Fruit fly (Drosophila melanogaster) whole organism, wandering third instar larva: ENCODE measurements around the gene Best2.
A peak's percentile ranks its signal among the peaks of the same experiment; 100 is the strongest.

Experiments used
- Abd-B ChIP-seq: fragments of >200 bp; optimal IDR thresholded peaks from 2 replicates; lab custom pipeline; 2017; ENCODE audit warnings: missing biosample characterization, missing genetic modification characterization
- CG32264 ChIP-seq: fragments of 200-800 bp; sonication (Bioruptor generic); optimal IDR thresholded peaks from 2 replicates; lab custom pipeline; 2016; ENCODE audit warnings: missing biosample characterization, missing genetic modification characterization
- CG9705 ChIP-seq: fragments of 200-800 bp; sonication (Bioruptor generic); optimal IDR thresholded peaks from 2 replicates; lab custom pipeline; 2018; ENCODE audit warnings: missing biosample characterization, mild to moderate bottlenecking, missing genetic modification characterization
- CrebA ChIP-seq: fragments of 200-800 bp; sonication (Bioruptor generic); optimal IDR thresholded peaks from 2 replicates; lab custom pipeline; 2016; ENCODE audit warnings: missing biosample characterization, mild to moderate bottlenecking, missing genetic modification characterization, borderline replicate concordance
- Dfd ChIP-seq: fragments of >200 bp; optimal IDR thresholded peaks from 2 replicates; lab custom pipeline; 2017; ENCODE audit warnings: missing biosample characterization, missing genetic modification characterization
- Dif ChIP-seq: fragments of 200-275, 200-300 bp; sonication (Bioruptor generic); optimal IDR thresholded peaks from 2 replicates; lab custom pipeline; 2018; ENCODE audit warnings: missing biosample characterization, missing genetic modification characterization; ENCODE audit not compliant: partially characterized antibody
- GATAd ChIP-seq: sonication (Bioruptor generic); optimal IDR thresholded peaks from 2 replicates; lab custom pipeline; 2016; ENCODE audit warnings: missing biosample characterization, missing genetic modification characterization
- HLH106 ChIP-seq: fragments of 200-800 bp; optimal IDR thresholded peaks from 3 replicates; lab custom pipeline; 2019; ENCODE audit warnings: missing biosample characterization, mild to moderate bottlenecking, missing genetic modification characterization, moderate library complexity
- Hnf4 ChIP-seq: fragments of 200-800 bp; sonication (Bioruptor generic); optimal IDR thresholded peaks from 2 replicates; lab custom pipeline; 2016; ENCODE audit warnings: missing biosample characterization, mild to moderate bottlenecking, missing genetic modification characterization
- Hr78 ChIP-seq: fragments of >200 bp; optimal IDR thresholded peaks from 2 replicates; lab custom pipeline; 2017; ENCODE audit warnings: missing biosample characterization, missing genetic modification characterization
- Hr83 ChIP-seq: fragments of 200-300 bp; sonication (Bioruptor generic); optimal IDR thresholded peaks from 2 replicates; lab custom pipeline; 2016; ENCODE audit warnings: missing biosample characterization, mild to moderate bottlenecking, missing genetic modification characterization, moderate library complexity; ENCODE audit not compliant: poor library complexity, severe bottlenecking
- Jra ChIP-seq: sonication (Bioruptor generic); optimal IDR thresholded peaks from 2 replicates; lab custom pipeline; 2016; ENCODE audit warnings: missing biosample characterization, missing genetic modification characterization
- Mio ChIP-seq: sonication (Bioruptor generic); optimal IDR thresholded peaks from 2 replicates; lab custom pipeline; 2016; ENCODE audit warnings: missing biosample characterization, missing genetic modification characterization
- Myc ChIP-seq: fragments of >200 bp; optimal IDR thresholded peaks from 2 replicates; lab custom pipeline; 2017
- N ChIP-seq: fragments of >200 bp; optimal IDR thresholded peaks from 2 replicates; lab custom pipeline; 2018; ENCODE audit warnings: missing biosample characterization, missing external identifiers, missing genetic modification characterization
- OdsH ChIP-seq: fragments of 200-800 bp; sonication (Bioruptor generic); optimal IDR thresholded peaks from 2 replicates; lab custom pipeline; 2016; ENCODE audit warnings: missing biosample characterization, mild to moderate bottlenecking, missing genetic modification characterization
- Rel ChIP-seq, 2 experiments: fragments of 200-800 bp; sonication (Bioruptor generic) in 1 of 2; optimal IDR thresholded peaks; 2 replicates in 1 of 2; 3 replicates in 1 of 2; lab custom pipeline; 2016 to 2019; ENCODE audit warnings: mild to moderate bottlenecking in 2 of 2, missing biosample characterization in 2 of 2, missing genetic modification characterization in 2 of 2, moderate library complexity in 1 of 2
- Sp1 ChIP-seq: fragments of 200-800 bp; sonication (Bioruptor generic); optimal IDR thresholded peaks from 3 replicates; lab custom pipeline; 2019; ENCODE audit warnings: missing biosample characterization, mild to moderate bottlenecking, missing genetic modification characterization, moderate library complexity
- Vsx2 ChIP-seq: fragments of 200-300, 225-300 bp; sonication (Bioruptor generic); optimal IDR thresholded peaks from 2 replicates; lab custom pipeline; 2018; ENCODE audit warnings: missing biosample characterization, missing genetic modification characterization; ENCODE audit not compliant: partially characterized antibody
- br ChIP-seq: fragments of 200-800 bp; sonication (Bioruptor generic); optimal IDR thresholded peaks from 2 replicates; lab custom pipeline; 2016; ENCODE audit warnings: missing biosample characterization, missing genetic modification characterization
- brk ChIP-seq: fragments of 200-800 bp; sonication (Bioruptor generic); optimal IDR thresholded peaks from 2 replicates; lab custom pipeline; 2016; ENCODE audit warnings: missing biosample characterization, mild to moderate bottlenecking, missing genetic modification characterization
- dl ChIP-seq, 2 experiments: fragments of 175-275, 200-275 bp in 1 of 2; fragments of 200-275 bp in 1 of 2; sonication (Bioruptor generic); optimal IDR thresholded peaks; lab custom pipeline; 2018; ENCODE audit warnings: mild to moderate bottlenecking in 2 of 2, missing biosample characterization in 2 of 2, missing genetic modification characterization in 2 of 2, moderate library complexity in 2 of 2; ENCODE audit not compliant: partially characterized antibody in 2 of 2, insufficient read depth in 1 of 2
- dmrt93B ChIP-seq: fragments of 200-800 bp; sonication (Bioruptor generic); optimal IDR thresholded peaks from 2 replicates; lab custom pipeline; 2018; ENCODE audit warnings: missing biosample characterization, mild to moderate bottlenecking, missing genetic modification characterization
- dsf ChIP-seq: sonication (Bioruptor generic); optimal IDR thresholded peaks from 2 replicates; lab custom pipeline; 2016; ENCODE audit warnings: missing biosample characterization, missing genetic modification characterization, borderline replicate concordance
- ey ChIP-seq: fragments of 200-800 bp; sonication (Bioruptor generic); optimal IDR thresholded peaks from 2 replicates; lab custom pipeline; 2016; ENCODE audit warnings: missing biosample characterization, missing genetic modification characterization
- foxo ChIP-seq, 2 experiments: fragments of 200-800 bp; sonication (Bioruptor generic); optimal IDR thresholded peaks; 2 replicates in 1 of 2; 3 replicates in 1 of 2; lab custom pipeline; 2016 to 2017; ENCODE audit warnings: missing biosample characterization in 2 of 2, missing genetic modification characterization in 2 of 2
- fru ChIP-seq: fragments of 200-800 bp; sonication (Bioruptor generic); optimal IDR thresholded peaks from 3 replicates; lab custom pipeline; 2016; ENCODE audit warnings: missing biosample characterization, mild to moderate bottlenecking, missing genetic modification characterization
- h ChIP-seq: fragments of 200-800 bp; sonication (Bioruptor generic); optimal IDR thresholded peaks from 3 replicates; lab custom pipeline; 2016; ENCODE audit warnings: missing biosample characterization, mild to moderate bottlenecking, missing genetic modification characterization
- jim ChIP-seq: fragments of 175-275, 200-325 bp; sonication (Bioruptor generic); optimal IDR thresholded peaks from 2 replicates; lab custom pipeline; 2016; ENCODE audit warnings: missing biosample characterization, mild to moderate bottlenecking, missing genetic modification characterization
- lola ChIP-seq: fragments of >200 bp; optimal IDR thresholded peaks from 2 replicates; lab custom pipeline; 2017; ENCODE audit warnings: missing biosample characterization, missing genetic modification characterization
- pan ChIP-seq: fragments of >200 bp; optimal IDR thresholded peaks from 2 replicates; lab custom pipeline; 2017
- psq ChIP-seq: fragments of 200-800 bp; sonication (Bioruptor generic); optimal IDR thresholded peaks from 3 replicates; lab custom pipeline; 2017; ENCODE audit warnings: missing biosample characterization, mild to moderate bottlenecking, missing genetic modification characterization, moderate library complexity
- rgr ChIP-seq: fragments of 200-800 bp; sonication (Bioruptor generic); optimal IDR thresholded peaks from 3 replicates; lab custom pipeline; 2016; ENCODE audit warnings: missing biosample characterization, mild to moderate bottlenecking, missing genetic modification characterization
- sage ChIP-seq: fragments of 200-800 bp; sonication (Bioruptor generic); optimal IDR thresholded peaks from 2 replicates; lab custom pipeline; 2016; ENCODE audit warnings: missing biosample characterization, mild to moderate bottlenecking, missing genetic modification characterization
- sv ChIP-seq: fragments of 200-800 bp; sonication (Bioruptor generic); optimal IDR thresholded peaks from 3 replicates; lab custom pipeline; 2016; ENCODE audit warnings: missing biosample characterization, missing genetic modification characterization
- tai ChIP-seq: sonication (Bioruptor generic); optimal IDR thresholded peaks from 2 replicates; lab custom pipeline; 2016; ENCODE audit warnings: missing biosample characterization, missing genetic modification characterization
- usp ChIP-seq: fragments of >200 bp; optimal IDR thresholded peaks from 2 replicates; lab custom pipeline; 2017; ENCODE audit warnings: missing biosample characterization, missing genetic modification characterization
- woc ChIP-seq: sonication (Bioruptor generic); optimal IDR thresholded peaks from 2 replicates; lab custom pipeline; 2016; ENCODE audit warnings: missing biosample characterization, mild to moderate bottlenecking, missing genetic modification characterization

The Best2 gene

DNA sequence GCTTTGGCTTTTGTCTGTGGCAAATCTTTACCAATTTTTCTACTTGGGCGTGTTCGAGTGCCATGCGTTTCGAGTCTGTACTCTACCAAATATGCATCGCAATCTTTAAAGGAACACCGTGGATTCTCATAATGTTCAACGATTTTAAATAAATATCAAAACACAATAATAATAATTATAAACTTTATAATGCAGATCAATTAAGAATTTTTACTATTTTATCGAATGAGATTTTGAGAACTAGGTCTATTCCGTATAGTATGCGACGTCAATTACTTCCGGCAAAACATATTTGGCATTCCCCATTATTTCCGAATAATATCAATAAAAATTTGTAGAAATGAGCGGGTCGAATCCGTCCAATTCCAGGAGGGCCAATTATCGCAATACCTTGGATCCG, 19.0 kb upstream of the Best2 start, which contains the start of gene CG43168:
Gene CG43168 (plus strand): TSS at position 301 of the 400 bp plus-strand sequence.
- TF ChIP-seq Dfd (GFP tag; lab: Kevin White, UChicago) (no peak), Abd-B (no peak), fru (GFP tag; lab: Kevin White, UChicago) (no peak), ey (GFP tag; lab: Kevin White, UChicago) (no peak), dmrt93B (no peak), woc (GFP tag; lab: Kevin White, UChicago) (no peak), Myc (lab: Kevin White, UChicago) (no peak), Rel (GFP tag; optimal IDR thresholded peaks at IDR 0.05; lab: Kevin White, UChicago) (no peak), Rel (tag; optimal IDR thresholded peaks at IDR 0.05; lab: Kevin White, UChicago) (no peak), usp (no peak), br (no peak), CG32264 (GFP tag; lab: Kevin White, UChicago) (no peak), sage (GFP tag; lab: Kevin White, UChicago) (no peak), pan (no peak)
- TF ChIP-seq, all 38 proteins: peak for 0

DNA sequence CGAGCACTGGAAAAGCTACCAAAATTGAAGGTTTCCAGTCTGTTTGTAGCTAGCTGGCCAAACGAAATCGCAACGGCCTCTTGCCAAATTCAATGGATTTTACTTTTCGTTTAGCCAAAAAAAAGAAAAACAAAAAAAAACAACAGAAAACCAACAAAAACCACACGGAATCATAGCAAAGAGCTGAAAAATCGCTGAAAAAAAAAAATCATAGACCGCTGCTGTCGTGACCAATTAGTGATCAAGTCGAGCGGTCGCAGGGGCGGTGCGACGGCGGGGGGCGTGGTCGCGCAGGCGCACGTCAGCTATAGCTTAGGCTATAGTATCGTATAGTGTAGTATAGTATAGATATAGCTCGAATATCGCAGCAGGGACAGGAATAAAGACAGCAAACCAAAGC, 18.5 kb upstream of the Best2 start:
- TF ChIP-seq Dfd (GFP tag; lab: Kevin White, UChicago) (no peak), Hnf4 (GFP tag; lab: Kevin White, UChicago) (no peak), tai (GFP tag; lab: Kevin White, UChicago) (no peak), sage (GFP tag; lab: Kevin White, UChicago) (no peak), dsf (no peak), Vsx2 (GFP tag; lab: Kevin White, UChicago) (no peak), jim (no peak), dmrt93B (no peak), Sp1 (no peak), psq (GFP tag; lab: Kevin White, UChicago) (no peak), Dif (GFP tag; lab: Kevin White, UChicago) (no peak), lola (GFP tag; lab: Kevin White, UChicago) (no peak)
- TF ChIP-seq, all 38 proteins: peak for 0

DNA sequence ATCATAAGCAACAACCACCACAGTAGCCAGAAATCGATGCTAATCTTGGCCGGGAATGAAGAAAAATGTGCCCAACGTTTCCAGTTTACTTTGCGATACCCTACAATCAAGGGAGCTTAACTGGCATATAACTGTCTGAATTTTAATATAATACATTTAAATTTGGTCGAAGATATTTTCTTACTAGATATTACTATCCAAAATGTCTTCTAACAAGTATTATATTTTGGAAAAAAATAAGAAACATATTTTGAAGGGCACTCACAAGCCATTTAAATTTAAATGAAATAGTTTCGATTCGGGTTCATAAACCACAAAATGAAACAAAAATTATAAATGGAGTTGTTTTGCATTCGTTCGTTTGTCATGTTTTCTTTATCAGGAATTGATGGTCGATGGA, 13.8 kb upstream of the Best2 start:
- TF ChIP-seq CG32264 (GFP tag; lab: Kevin White, UChicago) (no peak), Myc (lab: Kevin White, UChicago) (no peak), woc (GFP tag; lab: Kevin White, UChicago) (peak; percentile 25), tai (GFP tag; lab: Kevin White, UChicago) (no peak), rgr (GFP tag; lab: Kevin White, UChicago) (peak; percentile 35), psq (GFP tag; lab: Kevin White, UChicago) (peak; percentile 27), sv (no peak), Dif (GFP tag; lab: Kevin White, UChicago) (no peak), jim (no peak), h (peak; percentile 52), Mio (no peak), CG9705 (GFP tag; lab: Kevin White, UChicago) (no peak), ey (GFP tag; lab: Kevin White, UChicago) (peak; percentile 27), lola (GFP tag; lab: Kevin White, UChicago) (no peak), brk (GFP tag; lab: Kevin White, UChicago) (peak; percentile 18), Hnf4 (GFP tag; lab: Kevin White, UChicago) (peak; percentile 28), foxo (GFP tag; optimal IDR thresholded peaks at IDR 0.05; lab: Kevin White, UChicago) (peak in 1 of 2 experiments; percentile 62), fru (GFP tag; lab: Kevin White, UChicago) (peak; percentile 55), Jra (GFP tag; lab: Kevin White, UChicago) (no peak), CrebA (GFP tag; lab: Kevin White, UChicago) (no peak), Sp1 (peak; percentile 31), Vsx2 (GFP tag; lab: Kevin White, UChicago) (no peak), dmrt93B (no peak), OdsH (GFP tag; lab: Kevin White, UChicago) (peak; percentile 48), Hr78 (no peak), Abd-B (no peak), br (no peak), pan (no peak), dsf (no peak), dl (GFP tag; optimal IDR thresholded peaks at IDR 0.05; lab: Kevin White, UChicago; ENCODE audit: insufficient read depth in 1 of 2, partially characterized antibody in 2 of 2) (no peak), Dfd (GFP tag; lab: Kevin White, UChicago) (no peak), HLH106 (tag; lab: Kevin White, UChicago) (peak; percentile 41), usp (no peak), N (no peak), Hr83 (GFP tag; lab: Kevin White, UChicago) (no peak), Rel (GFP tag; optimal IDR thresholded peaks at IDR 0.05; lab: Kevin White, UChicago) (no peak), Rel (tag; optimal IDR thresholded peaks at IDR 0.05; lab: Kevin White, UChicago) (no peak), GATAd (GFP tag; lab: Kevin White, UChicago) (no peak), sage (GFP tag; lab: Kevin White, UChicago) (no peak)
